Fruit fly (Drosophila melanogaster) whole organism, prepupa: Measurements from ENCODE around the gene CG15414.

ENCODE experiments used
- CG34406 ChIP-seq: fragments of 200-800 bp; sonication (Bioruptor generic); optimal IDR thresholded peaks from 3 replicates; lab custom pipeline; 2016; ENCODE audit warnings: missing biosample characterization, missing genetic modification characterization
- CG6276 ChIP-seq: fragments of 200-800 bp; sonication (Bioruptor generic); optimal IDR thresholded peaks from 2 replicates; lab custom pipeline; 2017; ENCODE audit warnings: missing biosample characterization, mild to moderate bottlenecking, missing genetic modification characterization
- CG6854 ChIP-seq: fragments of 200-800 bp; sonication (Bioruptor generic); optimal IDR thresholded peaks from 2 replicates; lab custom pipeline; 2017; ENCODE audit warnings: missing biosample characterization, mild to moderate bottlenecking, missing genetic modification characterization
- Eip93F ChIP-seq: fragments of 200-800 bp; sonication (Bioruptor generic); optimal IDR thresholded peaks from 2 replicates; lab custom pipeline; 2016; ENCODE audit warnings: missing biosample characterization, mild to moderate bottlenecking, missing genetic modification characterization
- Hr39 ChIP-seq: fragments of 200-800 bp; sonication (Bioruptor generic); optimal IDR thresholded peaks from 2 replicates; lab custom pipeline; 2016; ENCODE audit warnings: missing biosample characterization, missing genetic modification characterization
- Met ChIP-seq: fragments of 200-800 bp; sonication (Bioruptor generic); optimal IDR thresholded peaks from 3 replicates; lab custom pipeline; 2016; ENCODE audit warnings: missing biosample characterization, missing genetic modification characterization
- OdsH ChIP-seq: fragments of 200-800 bp; sonication (Bioruptor generic); optimal IDR thresholded peaks from 3 replicates; lab custom pipeline; 2016; ENCODE audit warnings: missing biosample characterization, missing genetic modification characterization
- Sox14 ChIP-seq: fragments of 200-800 bp; sonication (Bioruptor generic); optimal IDR thresholded peaks from 3 replicates; lab custom pipeline; 2016; ENCODE audit warnings: missing biosample characterization, missing genetic modification characterization
- acj6 ChIP-seq: fragments of 200-800 bp; sonication (Bioruptor generic); optimal IDR thresholded peaks from 3 replicates; lab custom pipeline; 2016; ENCODE audit warnings: missing biosample characterization, missing genetic modification characterization
- salr ChIP-seq, 2 experiments: fragments of 200-800 bp; sonication (Bioruptor generic); optimal IDR thresholded peaks; 3 replicates each; lab custom pipeline; 2016 to 2018; ENCODE audit warnings: missing biosample characterization in 2 of 2, missing genetic modification characterization in 2 of 2, mild to moderate bottlenecking in 1 of 2
- ss ChIP-seq, 2 experiments: fragments of 200-800 bp; sonication (Bioruptor generic); optimal IDR thresholded peaks; 2 replicates in 1 of 2; 3 replicates in 1 of 2; lab custom pipeline; 2017 to 2018; ENCODE audit warnings: mild to moderate bottlenecking in 2 of 2, missing biosample characterization in 2 of 2, missing genetic modification characterization in 2 of 2, moderate library complexity in 1 of 2

dm6 chr2L:3445655-3446054 is 45.2 kb downstream of the CG15414 start, which contains the start of gene CG2772:
- TF ChIP-seq CG6854 (GFP tag; lab: Kevin White, UChicago) = no peak
- no peak for TF ChIP-seq Sox14 (GFP tag; lab: Kevin White, UChicago)
- no peak for TF ChIP-seq CG34406 (GFP tag; lab: Kevin White, UChicago)
- TF ChIP-seq ss (GFP tag; optimal IDR thresholded peaks at IDR 0.05; lab: Kevin White, UChicago) = no peak
- TF ChIP-seq salr (GFP tag; optimal IDR thresholded peaks at IDR 0.05; lab: Kevin White, UChicago) = no peak
- TF ChIP-seq Hr39 (GFP tag; lab: Kevin White, UChicago) = no peak
- TF ChIP-seq acj6 (GFP tag; lab: Kevin White, UChicago) = no peak
- TF ChIP-seq Met (GFP tag; lab: Kevin White, UChicago) = no peak
- TF ChIP-seq Eip93F (GFP tag; lab: Kevin White, UChicago) = no peak
- no peak for TF ChIP-seq OdsH
- TF ChIP-seq CG6276 (GFP tag; lab: Kevin White, UChicago) = no peak
